Fruit fly (Drosophila melanogaster) whole organism, pupa: ENCODE data around the gene Sfp78E.
A peak's percentile ranks its signal among the peaks of the same experiment; 100 is the strongest.

Experiments
- CG10348 ChIP-seq: fragments of 200-800 bp; sonication (Bioruptor generic); IDR thresholded peaks from 2 replicates; pipeline ENCODE4 v1.3.6; 2022; ENCODE audit warnings: missing biosample characterization, missing genetic modification characterization
- CG12605 ChIP-seq: fragments of 200-800 bp; sonication (Bioruptor generic); IDR thresholded peaks from 2 replicates; pipeline ENCODE4 v1.3.6; 2022; ENCODE audit warnings: missing biosample characterization, missing genetic modification characterization
- CG13204 ChIP-seq: fragments of 200-800 bp; sonication (Bioruptor generic); optimal IDR thresholded peaks from 2 replicates; lab custom pipeline; 2018; ENCODE audit warnings: missing biosample characterization, mild to moderate bottlenecking, missing genetic modification characterization, moderate library complexity
- CG14655 ChIP-seq: fragments of 200-800 bp; sonication (Bioruptor generic); optimal IDR thresholded peaks from 3 replicates; lab custom pipeline; 2017; ENCODE audit warnings: mild to moderate bottlenecking, missing biosample characterization, missing genetic modification reagents, missing genetic modification characterization
- CG15710 ChIP-seq: fragments of 200-800 bp; sonication (Bioruptor generic); optimal IDR thresholded peaks from 2 replicates; lab custom pipeline; 2018; ENCODE audit warnings: missing biosample characterization, mild to moderate bottlenecking, missing genetic modification characterization, moderate library complexity
- CG17806 ChIP-seq: fragments of 200-800 bp; sonication (Bioruptor generic); optimal IDR thresholded peaks from 2 replicates; lab custom pipeline; 2018; ENCODE audit warnings: missing biosample characterization, mild to moderate bottlenecking, missing genetic modification characterization, moderate library complexity
- CG32121 ChIP-seq: fragments of 200-800 bp; sonication (Bioruptor generic); IDR thresholded peaks from 2 replicates; pipeline ENCODE4 v1.3.6; 2022; ENCODE audit warnings: missing biosample characterization, missing genetic modification characterization
- CG34367 ChIP-seq: fragments of 200-800 bp; sonication (Bioruptor generic); optimal IDR thresholded peaks from 2 replicates; lab custom pipeline; 2018; ENCODE audit warnings: missing biosample characterization, mild to moderate bottlenecking, missing genetic modification characterization
- CG4496 ChIP-seq: fragments of 200-800 bp; sonication (Bioruptor generic); IDR thresholded peaks from 3 replicates; pipeline ENCODE4 v1.3.6; 2022; ENCODE audit warnings: missing biosample characterization, missing genetic modification characterization
- CG8159 ChIP-seq: fragments of 200-800 bp; sonication (Bioruptor generic); optimal IDR thresholded peaks from 3 replicates; lab custom pipeline; 2018; ENCODE audit warnings: missing biosample characterization, mild to moderate bottlenecking, missing genetic modification characterization, moderate library complexity
- CG8301 ChIP-seq: fragments of 200-800 bp; sonication (Bioruptor generic); optimal IDR thresholded peaks from 2 replicates; lab custom pipeline; 2018; ENCODE audit warnings: missing biosample characterization, mild to moderate bottlenecking, missing genetic modification characterization
- CG9948 ChIP-seq: fragments of 200-800 bp; sonication (Bioruptor generic); optimal IDR thresholded peaks from 2 replicates; lab custom pipeline; 2018; ENCODE audit warnings: missing biosample characterization, mild to moderate bottlenecking, missing genetic modification characterization, moderate library complexity
- D1 ChIP-seq: fragments of 200-800 bp; sonication (Bioruptor generic); optimal IDR thresholded peaks from 2 replicates; lab custom pipeline; 2018; ENCODE audit warnings: missing biosample characterization, mild to moderate bottlenecking, missing genetic modification characterization, moderate library complexity
- EcR ChIP-seq: fragments of 200-800 bp; sonication (Bioruptor generic); optimal IDR thresholded peaks from 3 replicates; lab custom pipeline; 2019; ENCODE audit warnings: missing biosample characterization, missing genetic modification characterization, mild to moderate bottlenecking, moderate library complexity, missing genetic modification reagents
- Ets98B ChIP-seq: fragments of 200-800 bp; sonication (Bioruptor generic); IDR thresholded peaks from 2 replicates; pipeline ENCODE4 v1.3.6; 2022; ENCODE audit warnings: missing biosample characterization, missing genetic modification characterization
- Pif1A ChIP-seq: fragments of 200-800 bp; sonication (Bioruptor generic); optimal IDR thresholded peaks from 3 replicates; lab custom pipeline; 2016; ENCODE audit warnings: missing biosample characterization, missing genetic modification characterization
- Pif1B ChIP-seq: fragments of 200-800 bp; sonication (Bioruptor generic); optimal IDR thresholded peaks from 3 replicates; lab custom pipeline; 2016; ENCODE audit warnings: missing biosample characterization, missing genetic modification characterization
- Snoo ChIP-seq: fragments of 200-800 bp; sonication (Bioruptor generic); optimal IDR thresholded peaks from 3 replicates; lab custom pipeline; 2017; ENCODE audit warnings: missing biosample characterization, mild to moderate bottlenecking, missing genetic modification characterization, inconsistent platforms
- fd96Ca ChIP-seq: fragments of 200-800 bp; sonication (Bioruptor generic); IDR thresholded peaks from 3 replicates; pipeline ENCODE4 v1.3.6; 2022; ENCODE audit warnings: missing biosample characterization, missing genetic modification characterization
- gl ChIP-seq: fragments of 200-800 bp; sonication (Bioruptor generic); optimal IDR thresholded peaks from 2 replicates; lab custom pipeline; 2018; ENCODE audit warnings: missing biosample characterization, mild to moderate bottlenecking, missing genetic modification characterization
- rn ChIP-seq: fragments of 200-800 bp; sonication (Bioruptor generic); IDR thresholded peaks from 2 replicates; pipeline ENCODE4 v1.3.6; 2022; ENCODE audit warnings: missing biosample characterization, missing genetic modification characterization

The Sfp78E gene

DNA sequence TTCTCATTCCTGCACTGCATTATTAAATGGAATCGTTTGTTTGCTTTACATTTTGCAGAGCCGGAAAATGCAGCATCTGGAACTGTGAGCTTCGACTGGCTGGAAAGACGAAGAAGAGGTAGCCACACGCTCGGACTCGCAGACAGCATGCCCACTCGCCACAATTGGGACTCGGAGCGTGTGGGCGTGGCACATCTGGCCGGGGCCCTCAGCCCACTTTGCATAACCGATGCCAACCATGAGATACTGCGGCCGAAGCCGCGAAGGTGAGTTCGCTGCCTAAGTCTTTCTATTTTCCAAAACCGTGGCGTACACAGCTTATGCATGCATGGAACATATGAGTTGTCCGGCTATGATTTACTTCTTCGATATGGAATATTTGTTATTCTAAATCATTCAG, 31.7 kb downstream of the Sfp78E start:
- TF ChIP-seq Pif1A (no peak), CG13204 (GFP tag; lab: Kevin White, UChicago) (no peak), Pif1B (GFP tag; lab: Kevin White, UChicago) (no peak), CG15710 (tag; lab: Kevin White, UChicago) (no peak), D1 (no peak), CG8301 (tag; lab: Kevin White, UChicago) (no peak), CG34367 (no peak), Snoo (tag; lab: Kevin White, UChicago) (no peak), CG4496 (GFP tag; lab: Robert Waterston, UW) (no peak), fd96Ca (GFP tag; lab: Robert Waterston, UW) (no peak), CG12605 (GFP tag; lab: Robert Waterston, UW) (no peak), EcR (GFP tag; lab: Kevin White, UChicago) (no peak), CG10348 (no peak)

DNA sequence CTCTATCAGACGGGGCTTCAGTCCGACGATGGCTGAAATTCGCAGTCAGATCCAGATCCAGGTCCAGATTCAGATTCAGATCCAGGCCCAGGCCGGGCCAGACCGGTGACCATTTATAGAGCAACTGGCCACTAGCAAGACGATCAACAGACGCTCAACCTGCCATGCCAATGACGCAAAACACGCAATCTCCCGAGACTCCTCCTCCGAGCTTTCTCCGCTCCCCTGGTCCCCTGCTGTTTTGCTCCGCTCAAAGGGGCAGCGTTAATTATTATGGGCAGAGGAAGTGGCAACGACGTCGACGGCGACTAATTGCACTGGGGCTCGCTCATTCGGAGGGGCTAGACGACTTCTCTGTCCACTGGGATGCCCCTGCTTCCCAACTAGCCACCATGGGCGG, 32.4 kb downstream of the Sfp78E start:
- TF ChIP-seq Pif1A (no peak), Pif1B (GFP tag; lab: Kevin White, UChicago) (no peak), EcR (GFP tag; lab: Kevin White, UChicago) (peak; percentile 20), Ets98B (GFP tag; lab: Robert Waterston, UW) (no peak), CG13204 (GFP tag; lab: Kevin White, UChicago) (peak; percentile 64), CG34367 (no peak), CG8159 (tag; lab: Kevin White, UChicago) (no peak), CG15710 (tag; lab: Kevin White, UChicago) (no peak)

DNA sequence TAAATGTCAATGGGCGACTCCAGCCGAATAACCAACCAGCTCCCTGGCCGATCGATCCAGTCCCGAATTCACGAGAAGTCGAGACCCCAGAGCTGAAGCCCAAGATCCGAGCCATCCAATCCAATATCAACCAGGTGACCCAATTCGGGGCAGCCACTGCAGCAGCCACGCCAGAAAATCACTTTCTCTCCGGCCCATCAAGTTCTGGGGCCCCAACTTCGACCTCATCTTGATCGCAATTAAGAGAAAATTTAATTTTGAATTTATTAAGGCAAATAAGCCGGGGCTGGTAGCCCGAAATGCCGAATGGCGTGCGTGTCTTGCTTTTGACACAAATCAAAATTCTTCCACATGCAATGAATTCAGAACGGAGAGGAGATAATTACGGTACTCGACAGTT, 36.0 kb downstream of the Sfp78E start:
- TF ChIP-seq Pif1A (no peak), CG8301 (tag; lab: Kevin White, UChicago) (no peak), CG8159 (tag; lab: Kevin White, UChicago) (no peak), CG15710 (tag; lab: Kevin White, UChicago) (no peak), CG9948 (tag; lab: Kevin White, UChicago) (no peak), gl (tag; lab: Kevin White, UChicago) (no peak), Ets98B (GFP tag; lab: Robert Waterston, UW) (no peak), CG32121 (GFP tag; lab: Robert Waterston, UW) (no peak), CG34367 (no peak), rn (GFP tag; lab: Robert Waterston, UW) (no peak), fd96Ca (GFP tag; lab: Robert Waterston, UW) (no peak), CG13204 (GFP tag; lab: Kevin White, UChicago) (no peak), EcR (GFP tag; lab: Kevin White, UChicago) (no peak), Pif1B (GFP tag; lab: Kevin White, UChicago) (no peak), CG14655 (GFP tag; lab: Kevin White, UChicago) (no peak)

DNA sequence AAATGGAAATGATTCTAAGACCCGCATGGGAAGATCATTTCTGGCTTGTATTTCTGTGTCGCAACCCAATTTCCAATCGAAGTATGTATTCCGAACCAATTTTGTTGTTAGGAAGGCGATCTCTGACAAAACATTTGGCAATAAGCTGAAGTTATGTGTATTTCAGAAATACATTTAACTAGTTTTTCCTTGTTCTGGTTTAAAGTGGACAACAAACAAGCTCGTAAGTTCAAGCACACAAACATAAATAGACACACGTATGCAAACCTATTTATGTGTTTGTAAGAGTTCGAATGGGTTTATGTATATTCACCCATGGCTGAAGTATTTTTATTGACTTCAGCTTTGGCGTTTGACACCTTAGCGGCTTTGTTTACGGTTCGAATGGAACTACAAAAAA, 38.0 kb downstream of the Sfp78E start:
- TF ChIP-seq Snoo (tag; lab: Kevin White, UChicago) (no peak), CG10348 (no peak), CG14655 (GFP tag; lab: Kevin White, UChicago) (no peak), CG15710 (tag; lab: Kevin White, UChicago) (no peak), Pif1B (GFP tag; lab: Kevin White, UChicago) (no peak), CG12605 (GFP tag; lab: Robert Waterston, UW) (no peak), CG17806 (tag; lab: Kevin White, UChicago) (no peak)

DNA sequence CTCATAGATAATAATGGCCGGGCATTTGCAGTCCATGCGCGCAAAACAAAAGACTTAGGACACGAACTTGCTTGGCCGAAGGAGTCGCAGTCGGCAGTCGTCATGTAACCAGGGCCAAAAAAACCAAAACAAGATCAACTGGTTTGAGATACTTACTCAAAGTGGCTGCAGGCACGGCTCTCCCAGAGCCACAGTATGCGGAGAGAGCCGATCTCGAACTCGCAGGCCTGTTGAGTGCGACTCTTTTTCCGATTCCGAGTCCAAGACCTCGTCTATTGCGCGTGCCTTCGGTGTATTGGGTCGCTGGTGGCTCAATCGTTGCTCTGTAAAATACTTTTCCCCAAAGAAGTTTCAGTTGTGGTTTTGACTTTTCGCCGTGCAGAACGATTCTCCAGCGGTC, 39.2 kb downstream of the Sfp78E start, which contains the start of gene CG43980:
Gene CG43980, plus strand, starts transcription at position 352 of the 400 bp plus-strand sequence.
- TF ChIP-seq CG8301 (tag; lab: Kevin White, UChicago) (no peak), Pif1A (no peak), Ets98B (GFP tag; lab: Robert Waterston, UW) (no peak), CG8159 (tag; lab: Kevin White, UChicago) (no peak), gl (tag; lab: Kevin White, UChicago) (no peak), CG9948 (tag; lab: Kevin White, UChicago) (no peak), CG15710 (tag; lab: Kevin White, UChicago) (no peak), CG4496 (GFP tag; lab: Robert Waterston, UW) (no peak), Snoo (tag; lab: Kevin White, UChicago) (no peak)

DNA sequence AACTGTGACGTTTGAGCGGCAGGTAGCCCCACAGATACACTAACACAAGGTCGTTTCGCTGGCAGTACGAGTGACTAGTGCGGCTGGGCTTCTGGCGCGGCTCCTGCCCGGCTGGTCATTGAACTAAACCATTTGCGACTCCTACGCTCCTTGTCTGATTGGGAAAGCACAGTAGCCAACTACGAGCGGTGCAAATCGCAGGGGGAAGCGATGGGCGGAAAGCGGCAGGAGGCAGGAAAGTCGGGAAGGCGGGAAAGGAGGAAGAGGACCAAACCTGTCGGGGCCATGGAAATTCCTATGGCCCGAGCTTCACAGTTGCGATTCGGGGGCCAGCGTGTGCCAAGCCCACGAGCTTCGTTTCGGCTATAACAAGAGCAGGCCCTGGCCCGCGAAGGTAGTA, 39.7 kb downstream of the Sfp78E start:
- no peak for TF ChIP-seq Snoo (tag; lab: Kevin White, UChicago)
- TF ChIP-seq CG8301 (tag; lab: Kevin White, UChicago): no peak
- no peak for TF ChIP-seq CG12605 (GFP tag; lab: Robert Waterston, UW)
- no peak for TF ChIP-seq rn (GFP tag; lab: Robert Waterston, UW)
- peak; percentile 91 for TF ChIP-seq EcR (GFP tag; lab: Kevin White, UChicago)
- TF ChIP-seq D1: no peak
- no peak for TF ChIP-seq CG9948 (tag; lab: Kevin White, UChicago)
- no peak for TF ChIP-seq CG34367
- no peak for TF ChIP-seq CG32121 (GFP tag; lab: Robert Waterston, UW)
- TF ChIP-seq CG14655 (GFP tag; lab: Kevin White, UChicago): no peak
- peak; percentile 41; the same call in 2 of the 3 replicates for TF ChIP-seq CG4496 (GFP tag; lab: Robert Waterston, UW)
- peak; percentile 69 for TF ChIP-seq CG13204 (GFP tag; lab: Kevin White, UChicago)
